Worm (Caenorhabditis elegans) whole organism, young adult: ENCODE data around the gene cox-6A.

Experiments used
- C17E4.6 ChIP-seq: fragments of 200-800 bp; sonication (Bioruptor generic); IDR thresholded peaks from 2 replicates; pipeline ENCODE4 v1.3.6; 2022; ENCODE audit warnings: missing genetic modification reagents, missing genetic modification characterization, missing compliant biosample characterization
- F22D6.2 ChIP-seq: sonication (generic microtip); optimal IDR thresholded peaks from 2 replicates; lab custom pipeline; 2016; ENCODE audit warnings: mild to moderate bottlenecking, missing genetic modification characterization, missing compliant biosample characterization
- F57C9.4 ChIP-seq: sonication (generic microtip); optimal IDR thresholded peaks from 2 replicates; lab custom pipeline; 2017; ENCODE audit warnings: mild to moderate bottlenecking, missing genetic modification characterization, missing compliant biosample characterization
- T26A5.8 ChIP-seq: sonication (generic microtip); optimal IDR thresholded peaks from 2 replicates; lab custom pipeline; 2016; ENCODE audit warnings: missing genetic modification characterization, missing compliant biosample characterization
- bed-1 ChIP-seq: fragments of 200-800 bp; sonication (Bioruptor generic); IDR thresholded peaks from 2 replicates; pipeline ENCODE4 v1.3.6; 2022; ENCODE audit warnings: missing genetic modification reagents, missing genetic modification characterization, missing compliant biosample characterization
- egl-18 ChIP-seq: fragments of 200-800 bp; sonication (Bioruptor generic); IDR thresholded peaks from 2 replicates; pipeline ENCODE4 v1.3.6; 2022; ENCODE audit warnings: missing genetic modification reagents, missing genetic modification characterization, missing compliant biosample characterization
- fkh-3 ChIP-seq: sonication (generic microtip); optimal IDR thresholded peaks from 2 replicates; lab custom pipeline; 2016; ENCODE audit warnings: mild to moderate bottlenecking, missing genetic modification characterization, missing compliant biosample characterization
- hsf-1 ChIP-seq: fragments of 200-800 bp; sonication (Bioruptor generic); IDR thresholded peaks from 2 replicates; pipeline ENCODE4 v1.3.6; 2022; ENCODE audit warnings: missing genetic modification reagents, missing genetic modification characterization, missing compliant biosample characterization
- repo-1 ChIP-seq: sonication (generic microtip); optimal IDR thresholded peaks from 2 replicates; lab custom pipeline; 2017; ENCODE audit warnings: mild to moderate bottlenecking, missing genetic modification characterization, missing compliant biosample characterization
- snpc-1.3 ChIP-seq: sonication (generic microtip); optimal IDR thresholded peaks from 2 replicates; lab custom pipeline; 2017; ENCODE audit warnings: missing genetic modification characterization, mild to moderate bottlenecking, missing compliant biosample characterization, antibody characterized with exemption, moderate library complexity, missing genotype, missing genetic modification reagents; ENCODE audit not compliant: insufficient read depth
- somi-1 ChIP-seq: fragments of 200-800 bp; sonication (Bioruptor generic); optimal IDR thresholded peaks from 2 replicates; lab custom pipeline; 2018; ENCODE audit warnings: mild to moderate bottlenecking, missing genetic modification characterization, missing compliant biosample characterization
- unc-62 ChIP-seq: fragments of 150-350 bp; optimal IDR thresholded peaks from 2 replicates; lab custom pipeline; 2014; ENCODE audit warnings: missing biosample characterization, missing genetic modification reagents, missing genetic modification characterization

- TF ChIP-seq snpc-1.3 (no peak), C17E4.6 (GFP tag; lab: Robert Waterston, UW) (no peak), fkh-3 (no peak), F57C9.4 (tag; lab: Kevin White, UChicago) (no peak), F22D6.2 (tag; lab: Kevin White, UChicago) (no peak), T26A5.8 (no peak), repo-1 (no peak), egl-18 (GFP tag; lab: Robert Waterston, UW) (no peak), bed-1 (GFP tag; lab: Robert Waterston, UW) (no peak), somi-1 (no peak), hsf-1 (no peak), unc-62 (GFP tag; lab: Kevin White, UChicago) (no peak)
Measured at ce11 chrIII:5092345-5092744, 10.8 kb downstream of the cox-6A start.
